Worm (Caenorhabditis elegans) whole organism, young adult: ENCODE measurements around the gene C50C3.12.

Source experiments
- B0019.2 ChIP-seq: fragments of 200-800 bp; sonication (Bioruptor generic); conservative IDR thresholded peaks from 2 replicates; pipeline ENCODE4 v1.3.6; 2022; ENCODE audit warnings: missing genetic modification reagents, missing genetic modification characterization, missing compliant biosample characterization
- B0035.1 ChIP-seq: sonication (generic microtip); optimal IDR thresholded peaks from 2 replicates; lab custom pipeline; 2016; ENCODE audit warnings: missing genetic modification characterization, mild to moderate bottlenecking, missing compliant biosample characterization, missing genotype, missing genetic modification reagents
- B0336.3 ChIP-seq: fragments of 200-800 bp; sonication (Bioruptor generic); IDR thresholded peaks from 2 replicates; pipeline ENCODE4 v1.3.6; 2022; ENCODE audit warnings: missing genetic modification characterization, missing compliant biosample characterization
- D2030.7 ChIP-seq: fragments of 200-800 bp; sonication (Bioruptor generic); IDR thresholded peaks from 2 replicates; pipeline ENCODE4 v1.3.6; 2022; ENCODE audit warnings: missing genetic modification reagents, missing genetic modification characterization, missing compliant biosample characterization
- F33H1.4 ChIP-seq: fragments of 200-800 bp; sonication (Bioruptor generic); IDR thresholded peaks from 2 replicates; pipeline ENCODE4 v1.3.6; 2022; ENCODE audit warnings: missing genetic modification reagents, missing genetic modification characterization, missing compliant biosample characterization
- F37B4.10 ChIP-seq: fragments of 200-800 bp; sonication (Bioruptor generic); IDR thresholded peaks from 2 replicates; pipeline ENCODE4 v1.3.6; 2022; ENCODE audit warnings: missing genetic modification characterization, missing compliant biosample characterization
- T26A5.8 ChIP-seq: sonication (generic microtip); optimal IDR thresholded peaks from 2 replicates; lab custom pipeline; 2016; ENCODE audit warnings: missing genetic modification characterization, missing compliant biosample characterization
- ZK185.1 ChIP-seq: sonication (generic microtip); optimal IDR thresholded peaks from 2 replicates; lab custom pipeline; 2016; ENCODE audit warnings: mild to moderate bottlenecking, missing genetic modification characterization, missing compliant biosample characterization; ENCODE audit not compliant: poor library complexity, severe bottlenecking
- athp-1 ChIP-seq: sonication (generic microtip); optimal IDR thresholded peaks from 2 replicates; lab custom pipeline; 2017; ENCODE audit warnings: mild to moderate bottlenecking, missing genetic modification characterization, missing compliant biosample characterization
- attf-5 ChIP-seq: fragments of 200-800 bp; sonication (Bioruptor generic); optimal IDR thresholded peaks from 2 replicates; lab custom pipeline; 2018; ENCODE audit warnings: mild to moderate bottlenecking, missing genetic modification characterization, missing compliant biosample characterization
- bed-1 ChIP-seq: fragments of 200-800 bp; sonication (Bioruptor generic); IDR thresholded peaks from 2 replicates; pipeline ENCODE4 v1.3.6; 2022; ENCODE audit warnings: missing genetic modification reagents, missing genetic modification characterization, missing compliant biosample characterization
- ccch-3 ChIP-seq: fragments of 200-800 bp; sonication (Bioruptor generic); optimal IDR thresholded peaks from 2 replicates; lab custom pipeline; 2018; ENCODE audit warnings: mild to moderate bottlenecking, missing genetic modification characterization, missing compliant biosample characterization
- ceh-100 ChIP-seq: fragments of 200-800 bp; sonication (Bioruptor generic); IDR thresholded peaks from 2 replicates; pipeline ENCODE4 v1.3.6; 2022; ENCODE audit warnings: missing genetic modification reagents, missing genetic modification characterization, missing compliant biosample characterization
- ceh-58 ChIP-seq: fragments of 200-800 bp; sonication (Bioruptor generic); IDR thresholded peaks from 2 replicates; pipeline ENCODE4 v1.3.6; 2022; ENCODE audit warnings: missing genetic modification characterization, missing compliant biosample characterization
- ceh-91 ChIP-seq: fragments of 200-800 bp; sonication (Bioruptor generic); IDR thresholded peaks from 2 replicates; pipeline ENCODE4 v1.3.6; 2022; ENCODE audit warnings: missing genetic modification reagents, missing genetic modification characterization, missing compliant biosample characterization
- chd-7 ChIP-seq: sonication (generic microtip); optimal IDR thresholded peaks from 2 replicates; lab custom pipeline; 2016; ENCODE audit warnings: mild to moderate bottlenecking, missing genetic modification characterization, moderate library complexity, missing compliant biosample characterization
- dox-1 ChIP-seq: fragments of 200-800 bp; sonication (Bioruptor generic); IDR thresholded peaks from 2 replicates; pipeline ENCODE4 v1.3.6; 2022; ENCODE audit warnings: missing genetic modification reagents, missing genetic modification characterization, missing compliant biosample characterization
- dpl-1 ChIP-seq: fragments of 150-350 bp; optimal IDR thresholded peaks from 2 replicates; lab custom pipeline; 2014; ENCODE audit warnings: missing biosample characterization, missing genetic modification reagents, missing genetic modification characterization
- fkh-3 ChIP-seq: sonication (generic microtip); optimal IDR thresholded peaks from 2 replicates; lab custom pipeline; 2016; ENCODE audit warnings: mild to moderate bottlenecking, missing genetic modification characterization, missing compliant biosample characterization
- him-1 ChIP-seq: sonication (generic microtip); optimal IDR thresholded peaks from 2 replicates; lab custom pipeline; 2016; ENCODE audit warnings: missing genotype, missing genetic modification reagents, missing genetic modification characterization, missing compliant biosample characterization
- hlh-12 ChIP-seq: sonication (generic microtip); optimal IDR thresholded peaks from 2 replicates; lab custom pipeline; 2016; ENCODE audit warnings: missing genetic modification characterization, missing compliant biosample characterization
- hlh-26 ChIP-seq: fragments of 200-800 bp; sonication (Bioruptor generic); conservative IDR thresholded peaks from 2 replicates; pipeline ENCODE4 v1.3.6; 2022; ENCODE audit warnings: missing genetic modification reagents, missing genetic modification characterization, missing compliant biosample characterization
- hmg-1.2 ChIP-seq: fragments of 200-800 bp; sonication (Bioruptor generic); IDR thresholded peaks from 2 replicates; pipeline ENCODE4 v1.3.6; 2022; ENCODE audit warnings: missing genetic modification reagents, missing genetic modification characterization, missing compliant biosample characterization
- hrde-1 ChIP-seq: sonication (generic microtip); optimal IDR thresholded peaks from 2 replicates; lab custom pipeline; 2016; ENCODE audit warnings: missing genetic modification characterization, mild to moderate bottlenecking, missing compliant biosample characterization, moderate library complexity, missing genotype, missing genetic modification reagents, borderline replicate concordance
- lag-1 ChIP-seq: fragments of 200-800 bp; sonication (Bioruptor generic); IDR thresholded peaks from 2 replicates; pipeline ENCODE4 v1.3.6; 2022; ENCODE audit warnings: missing genetic modification reagents, missing genetic modification characterization, missing compliant biosample characterization
- let-607 ChIP-seq, 2 experiments: fragments of 200-800 bp in 1 of 2; sonication (Bioruptor generic) in 1 of 2; sonication (generic microtip) in 1 of 2; optimal IDR thresholded peaks; 2 replicates each; lab custom pipeline; 2016 to 2018; ENCODE audit warnings: mild to moderate bottlenecking in 2 of 2, missing compliant biosample characterization in 2 of 2, missing genetic modification characterization in 2 of 2, moderate library complexity in 2 of 2, missing genotype in 1 of 2
- madf-10 ChIP-seq: sonication (generic microtip); optimal IDR thresholded peaks from 2 replicates; lab custom pipeline; 2016; ENCODE audit warnings: mild to moderate bottlenecking, missing genetic modification characterization, missing compliant biosample characterization
- madf-3 ChIP-seq: fragments of 200-800 bp; sonication (Bioruptor generic); IDR thresholded peaks from 2 replicates; pipeline ENCODE4 v1.3.6; 2022; ENCODE audit warnings: missing genetic modification reagents, missing genetic modification characterization, missing compliant biosample characterization
- mcd-1 ChIP-seq: fragments of 200-800 bp; sonication (Bioruptor generic); IDR thresholded peaks from 2 replicates; pipeline ENCODE4 v1.3.6; 2022; ENCODE audit warnings: missing genetic modification reagents, missing genetic modification characterization, missing compliant biosample characterization
- mes-4 ChIP-seq: sonication (generic microtip); optimal IDR thresholded peaks from 2 replicates; lab custom pipeline; 2016; ENCODE audit warnings: missing genotype, missing genetic modification characterization, missing compliant biosample characterization
- nfyb-1 ChIP-seq: fragments of 200-800 bp; sonication (Bioruptor generic); IDR thresholded peaks from 2 replicates; pipeline ENCODE4 v1.3.6; 2022; ENCODE audit warnings: missing genetic modification reagents, missing genetic modification characterization, missing compliant biosample characterization
- nhr-120 ChIP-seq: fragments of 200-800 bp; sonication (Bioruptor generic); IDR thresholded peaks from 2 replicates; pipeline ENCODE4 v1.3.6; 2022; ENCODE audit warnings: missing genetic modification characterization, missing compliant biosample characterization
- nhr-80 ChIP-seq: sonication (generic microtip); optimal IDR thresholded peaks from 2 replicates; lab custom pipeline; 2016; ENCODE audit warnings: missing genetic modification characterization, missing compliant biosample characterization
- rcor-1 ChIP-seq: fragments of 200-800 bp; sonication (Bioruptor generic); IDR thresholded peaks from 2 replicates; pipeline ENCODE4 v1.3.6; 2022; ENCODE audit warnings: missing genetic modification reagents, missing genetic modification characterization, missing compliant biosample characterization
- snpc-4 ChIP-seq, 5 experiments: fragments of 150-350 bp in 1 of 5; sonication (generic microtip) in 4 of 5; optimal IDR thresholded peaks; 2 replicates each; lab custom pipeline; 2014 to 2018; ENCODE audit warnings: missing genetic modification characterization in 5 of 5, missing biosample characterization in 3 of 5, antibody characterized with exemption in 2 of 5, mild to moderate bottlenecking in 2 of 5, missing compliant biosample characterization in 2 of 5, missing genotype in 2 of 5, moderate library complexity in 2 of 5, missing genetic modification reagents in 1 of 5
- somi-1 ChIP-seq: fragments of 200-800 bp; sonication (Bioruptor generic); optimal IDR thresholded peaks from 2 replicates; lab custom pipeline; 2018; ENCODE audit warnings: mild to moderate bottlenecking, missing genetic modification characterization, missing compliant biosample characterization
- tlf-1 ChIP-seq: fragments of 200-800 bp; sonication (Bioruptor generic); optimal IDR thresholded peaks from 2 replicates; lab custom pipeline; 2018; ENCODE audit warnings: mild to moderate bottlenecking, missing genetic modification characterization, missing compliant biosample characterization
- zim-3 ChIP-seq: sonication (generic microtip); optimal IDR thresholded peaks from 2 replicates; lab custom pipeline; 2017; ENCODE audit warnings: mild to moderate bottlenecking, missing genetic modification characterization, moderate library complexity, missing compliant biosample characterization
- ztf-28 ChIP-seq: fragments of 200-800 bp; sonication (Bioruptor generic); IDR thresholded peaks from 2 replicates; pipeline ENCODE4 v1.3.6; 2022; ENCODE audit warnings: missing genetic modification reagents, missing genetic modification characterization, missing compliant biosample characterization

C50C3.12 gene

DNA sequence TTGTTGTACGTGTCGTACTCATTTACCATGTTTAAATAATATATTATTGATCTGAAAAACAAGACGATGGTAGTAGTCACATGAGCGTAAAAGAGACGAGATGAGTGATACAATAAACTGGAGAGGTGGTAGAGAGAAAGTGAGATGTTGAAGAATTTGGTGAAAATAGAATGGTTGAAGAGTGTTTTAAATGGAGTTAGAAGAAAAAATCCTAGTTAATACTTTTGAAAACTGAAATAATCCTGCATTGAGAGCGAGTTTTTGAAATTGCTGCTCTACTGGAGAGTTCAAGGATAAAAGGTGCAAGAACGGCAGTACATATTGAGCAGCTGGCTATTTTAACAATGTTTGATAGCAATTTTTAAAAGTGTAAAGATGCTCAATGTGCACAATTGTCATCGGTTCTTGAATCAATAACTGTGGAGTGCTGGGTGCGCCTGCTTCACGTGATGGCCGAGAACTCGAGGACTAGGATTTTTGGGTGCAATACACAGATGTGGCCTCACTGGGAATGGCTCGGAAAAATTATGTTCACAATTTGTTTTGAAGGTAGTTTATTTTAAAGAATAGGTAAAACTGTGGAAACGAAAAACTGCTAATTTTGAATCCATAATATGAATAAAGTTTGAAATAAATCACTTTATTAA, 18.1 kb upstream of the C50C3.12 start, which contains the start of gene atg-13:
Gene atg-13 (minus strand): TSS at position 51 of the 647 bp plus-strand sequence.
- peak; percentile 39; the same call in 1 of the 2 replicates for TF ChIP-seq mcd-1
- TF ChIP-seq him-1 = no peak
- peak; percentile 13 for TF ChIP-seq attf-5
- no peak for TF ChIP-seq ccch-3 (GFP tag; lab: Kevin White, UChicago)
- TF ChIP-seq nhr-80 (tag; lab: Kevin White, UChicago) = peak; percentile 22
- TF ChIP-seq hlh-12 (tag; lab: Kevin White, UChicago) = no peak
- peak in 1 of 2 experiments; percentile 7 for TF ChIP-seq let-607 (tag; optimal IDR thresholded peaks at IDR 0.05; lab: Kevin White, UChicago)
- 0 out of 2 replicates have a peak, but pooled peaks have one; percentile 18 for TF ChIP-seq hmg-1.2 (GFP tag; lab: Robert Waterston, UW)
- TF ChIP-seq B0019.2 = no peak
- no peak for TF ChIP-seq dox-1 (GFP tag; lab: Robert Waterston, UW)
- peak; percentile 20; the same call in 1 of the 2 replicates for TF ChIP-seq ceh-91

- no peak for TF ChIP-seq rcor-1
- TF ChIP-seq ceh-58 (GFP tag; lab: Robert Waterston, UW) = no peak
- peak; percentile 70 for TF ChIP-seq nfyb-1 (GFP tag; lab: Robert Waterston, UW)
- no peak for TF ChIP-seq madf-10 (tag; lab: Kevin White, UChicago)
- TF ChIP-seq hrde-1 (tag; lab: Kevin White, UChicago) = peak; percentile 31
- no peak for TF ChIP-seq ceh-100 (GFP tag; lab: Robert Waterston, UW)
- no peak for TF ChIP-seq dpl-1 (GFP tag; lab: Kevin White, UChicago)
- no peak for TF ChIP-seq somi-1
Observed at ce11 chrIII:8161238-8161637, 15.1 kb upstream of the C50C3.12 start, which contains the start of gene inpp-5K. inpp-5K (minus strand) TSS chrIII:8161338.

DNA sequence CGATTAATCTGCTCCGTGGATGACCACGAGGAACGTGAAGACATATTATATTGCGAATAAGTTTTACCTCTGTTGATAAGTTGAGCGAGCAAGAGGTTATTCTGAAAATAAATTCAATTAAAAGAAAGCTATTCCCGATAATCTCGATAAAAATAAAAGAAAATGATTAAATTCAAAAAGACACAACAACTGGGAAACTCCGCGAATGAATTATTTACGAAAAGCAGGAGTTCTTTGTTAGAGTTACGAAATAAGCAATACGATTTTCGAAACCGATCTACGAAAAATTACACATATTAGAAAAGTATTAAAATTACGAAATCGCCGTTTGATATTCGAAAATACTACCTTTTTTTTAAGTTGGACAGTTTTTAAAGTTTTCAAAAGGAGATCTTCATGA, 13.1 kb upstream of the C50C3.12 start, which contains the start of gene bath-42:
Gene bath-42 (minus strand): TSS at position 101 of the 400 bp plus-strand sequence.
- TF ChIP-seq bed-1 (GFP tag; lab: Robert Waterston, UW) = no peak
- no peak for TF ChIP-seq zim-3 (tag; lab: Kevin White, UChicago)
- TF ChIP-seq madf-3 (GFP tag; lab: Robert Waterston, UW) = no peak
- no peak for TF ChIP-seq B0336.3 (GFP tag; lab: Robert Waterston, UW)
- no peak for TF ChIP-seq hlh-26 (GFP tag; lab: Robert Waterston, UW)
- no peak for TF ChIP-seq T26A5.8
- no peak for TF ChIP-seq B0035.1 (tag; lab: Kevin White, UChicago)
- no peak for TF ChIP-seq tlf-1 (GFP tag; lab: Kevin White, UChicago)
- no peak for TF ChIP-seq athp-1 (tag; lab: Kevin White, UChicago)
- TF ChIP-seq nhr-120 (GFP tag; lab: Robert Waterston, UW) = no peak
- TF ChIP-seq fkh-3 (tag; lab: Kevin White, UChicago) = no peak
- TF ChIP-seq mes-4 = no peak
- no peak for TF ChIP-seq F33H1.4 (GFP tag; lab: Robert Waterston, UW)
- no peak for TF ChIP-seq F37B4.10 (GFP tag; lab: Robert Waterston, UW)
- no peak for TF ChIP-seq D2030.7 (GFP tag; lab: Robert Waterston, UW)
- TF ChIP-seq chd-7 (tag; lab: Kevin White, UChicago) = no peak
- TF ChIP-seq snpc-4 (GFP tag; optimal IDR thresholded peaks at IDR 0.05; lab: Kevin White, UChicago) = no peak
- no peak for TF ChIP-seq snpc-4 (tag; optimal IDR thresholded peaks at IDR 0.05; lab: Kevin White, UChicago)
- no peak for TF ChIP-seq ztf-28 (GFP tag; lab: Robert Waterston, UW)
- TF ChIP-seq lag-1 (GFP tag; lab: Robert Waterston, UW) = no peak
- no peak for TF ChIP-seq ZK185.1 (tag; lab: Kevin White, UChicago)
